Worm (Caenorhabditis elegans) whole organism, L4 larva: ENCODE results near the gene capa-1.

Experiments
- aha-1 ChIP-seq: fragments of 150-350 bp; peaks from one replicate; lab custom pipeline; 2014; ENCODE audit warnings: missing biosample characterization, missing genetic modification characterization
- ama-1 ChIP-seq: fragments of 150-350 bp; optimal IDR thresholded peaks from 2 replicates; lab custom pipeline; 2014; ENCODE audit warnings: inconsistent platforms, mixed read lengths
- ces-1 ChIP-seq: fragments of 150-350 bp; sonication (generic microtip); optimal IDR thresholded peaks from 4 replicates; lab custom pipeline; 2014; ENCODE audit warnings: missing biosample characterization, missing genetic modification reagents, missing genetic modification characterization
- dmd-6 ChIP-seq: fragments of 200-800 bp; sonication (Bioruptor generic); IDR thresholded peaks from 2 replicates; pipeline ENCODE4 v1.3.6; 2022; ENCODE audit warnings: missing genetic modification reagents, missing genetic modification characterization, missing compliant biosample characterization
- dpl-1 ChIP-seq: fragments of 150-350 bp; optimal IDR thresholded peaks from 2 replicates; lab custom pipeline; 2014; ENCODE audit warnings: missing biosample characterization, missing genetic modification reagents, missing genetic modification characterization
- fkh-10 ChIP-seq: fragments of 150-350 bp; optimal IDR thresholded peaks from 2 replicates; lab custom pipeline; 2014; ENCODE audit warnings: missing biosample characterization, missing genetic modification reagents, missing genetic modification characterization
- hlh-30 ChIP-seq: sonication (generic microtip); optimal IDR thresholded peaks from 2 replicates; lab custom pipeline; 2017; ENCODE audit warnings: antibody characterized with exemption, mild to moderate bottlenecking, missing genetic modification characterization, missing compliant biosample characterization; ENCODE audit not compliant: insufficient read depth
- lin-38 ChIP-seq: fragments of 200-800 bp; sonication (Bioruptor generic); IDR thresholded peaks from 2 replicates; pipeline ENCODE4 v1.3.6; 2022; ENCODE audit warnings: missing genetic modification reagents, missing genetic modification characterization, missing compliant biosample characterization
- lin-39 ChIP-seq: fragments of 150-350 bp; optimal IDR thresholded peaks from 2 replicates; lab custom pipeline; 2014; ENCODE audit warnings: missing biosample characterization, missing genetic modification reagents, missing genetic modification characterization
- nhr-28 ChIP-seq: fragments of 150-350 bp; optimal IDR thresholded peaks from 2 replicates; lab custom pipeline; 2014; ENCODE audit warnings: missing biosample characterization, missing genetic modification characterization
- nhr-48 ChIP-seq: sonication (generic microtip); optimal IDR thresholded peaks from 2 replicates; lab custom pipeline; 2016; ENCODE audit warnings: mild to moderate bottlenecking, missing genetic modification characterization, missing compliant biosample characterization
- pqm-1 ChIP-seq: sonication (generic microtip); optimal IDR thresholded peaks from 2 replicates; lab custom pipeline; 2017; ENCODE audit warnings: missing biosample characterization, missing genetic modification characterization
- zfp-2 ChIP-seq: sonication (generic microtip); optimal IDR thresholded peaks from 2 replicates; lab custom pipeline; 2016; ENCODE audit warnings: mild to moderate bottlenecking, missing genetic modification characterization, missing compliant biosample characterization

- TF ChIP-seq zfp-2 (tag; lab: Kevin White, UChicago): no peak
- no peak for TF ChIP-seq pqm-1
- TF ChIP-seq ces-1 (GFP tag; lab: Kevin White, UChicago): no peak
- TF ChIP-seq dpl-1: no peak
- no peak for TF ChIP-seq lin-38 (GFP tag; lab: Robert Waterston, UW)
- TF ChIP-seq hlh-30 (tag; lab: Kevin White, UChicago): no peak
- no peak for TF ChIP-seq lin-39 (tag; lab: Kevin White, UChicago)
- TF ChIP-seq nhr-48 (tag; lab: Kevin White, UChicago): no peak
- TF ChIP-seq dmd-6 (GFP tag; lab: Robert Waterston, UW): no peak
- no peak for TF ChIP-seq fkh-10 (GFP tag; lab: Kevin White, UChicago)
- no peak for TF ChIP-seq ama-1 (lab: Kevin White, UChicago)
- TF ChIP-seq nhr-28 (tag; lab: Kevin White, UChicago): no peak
- peak; percentile 52 for TF ChIP-seq aha-1 (tag; lab: Kevin White, UChicago)
These were observed 39.6 kb downstream of the capa-1 start, which contains the start of gene R07E4.1 for ce11 chrX:5958815-5959214.
